Worm (Caenorhabditis elegans): ENCODE measurements around the gene clc-6.

ce11 chrV:11220936-11221335 is 24.9 kb upstream of the clc-6 start, which contains the start of gene T19B10.2:
- no peak for TF ChIP-seq dmd-4 (tag; optimal IDR thresholded peaks at IDR 0.05; ENCODE audit: borderline replicate concordance)
- no peak for TF ChIP-seq rnt-1 (tag; optimal IDR thresholded peaks at IDR 0.05)
- TF ChIP-seq sox-4 (tag; optimal IDR thresholded peaks at IDR 0.05), result no peak
- TF ChIP-seq pha-4 (tag; optimal IDR thresholded peaks at IDR 0.05), result no peak
- no peak for TF ChIP-seq pag-3 (tag; optimal IDR thresholded peaks at IDR 0.05; ENCODE audit: borderline replicate concordance)
- no peak for TF ChIP-seq ztf-16 (tag; optimal IDR thresholded peaks at IDR 0.05)
